Fruit fly (Drosophila melanogaster): Measurements from ENCODE around the gene CG2111.
"Not testable (repeated sequence)": the region's sequence is repeated elsewhere in the genome, so short reads cannot be mapped to it uniquely, and the experiment has no call there.

Gene CG2111

dm6 chrX:10661743-10662142 lies 4.3 kb downstream of the CG2111 start, which contains the start of gene Rab9E:
TSS of gene Rab9E (minus strand) at chrX:10661843.
- not testable (repeated sequence) for TF ChIP-seq Sin3A, Myc, insv (optimal IDR thresholded peaks at IDR 0.05)

- TF ChIP-seq insv (optimal IDR thresholded peaks at IDR 0.05), result no peak
- no peak for TF ChIP-seq Sin3A (optimal IDR thresholded peaks at IDR 0.05)
- no peak for TF ChIP-seq psq (optimal IDR thresholded peaks at IDR 0.05)
- no peak for TF ChIP-seq h (optimal IDR thresholded peaks at IDR 0.05)
- TF ChIP-seq Myc (optimal IDR thresholded peaks at IDR 0.05), result no peak
- no peak for TF ChIP-seq ttk (optimal IDR thresholded peaks at IDR 0.05)
Measured at dm6 chrX:10673366-10673765, 15.9 kb downstream of the CG2111 start, which contains the start of gene CG12637. TSS of gene CG12637 (minus strand) at chrX:10673466.

- TF ChIP-seq psq (optimal IDR thresholded peaks at IDR 0.05) (no peak), Myc (optimal IDR thresholded peaks at IDR 0.05) (no peak), Sin3A (optimal IDR thresholded peaks at IDR 0.05) (no peak)
Measured at dm6 chrX:10697731-10698130, 40.3 kb downstream of the CG2111 start.
